Worm (Caenorhabditis elegans) whole organism, midembryonic: ENCODE measurements around the gene dyf-3.

Source experiments
- T22C8.4 ChIP-seq: fragments of 200-800 bp; sonication (Bioruptor generic); IDR thresholded peaks from 2 replicates; pipeline ENCODE4 v1.3.6; 2022; ENCODE audit warnings: missing genetic modification characterization, missing compliant biosample characterization
- cog-1 ChIP-seq: sonication (generic microtip); optimal IDR thresholded peaks from 2 replicates; lab custom pipeline; 2016; ENCODE audit warnings: missing genetic modification characterization, missing compliant biosample characterization
- flt-1 ChIP-seq: fragments of 200-800 bp; sonication (Bioruptor generic); IDR thresholded peaks from 2 replicates; pipeline ENCODE4 v1.3.6; 2022; ENCODE audit warnings: missing genetic modification characterization, missing compliant biosample characterization
- ztf-29 ChIP-seq: fragments of 200-800 bp; sonication (Bioruptor generic); IDR thresholded peaks from 2 replicates; pipeline ENCODE4 v1.3.6; 2022; ENCODE audit warnings: missing genetic modification reagents, missing genetic modification characterization, missing compliant biosample characterization

- TF ChIP-seq flt-1 (GFP tag; lab: Robert Waterston, UW) (no peak), ztf-29 (GFP tag; lab: Robert Waterston, UW) (no peak), T22C8.4 (GFP tag; lab: Robert Waterston, UW) (no peak), cog-1 (tag; lab: Kevin White, UChicago) (no peak)
These were observed 30.3 kb downstream of the dyf-3 start, which contains the start of gene vha-19 for ce11 chrIV:3368638-3369247.
